Fruit fly (Drosophila melanogaster): ENCODE results near the gene CG42331.

dm6 chr3R:24778218-24778739 lies 6.3 kb downstream of the CG42331 start:
- TF ChIP-seq psq (optimal IDR thresholded peaks at IDR 0.05): no peak
- no peak for TF ChIP-seq pan (optimal IDR thresholded peaks at IDR 0.05)
- no peak for TF ChIP-seq CG8478 (optimal IDR thresholded peaks at IDR 0.05)
- TF ChIP-seq EcR (GFP tag; optimal IDR thresholded peaks at IDR 0.05): no peak
